Fruit fly (Drosophila melanogaster) whole organism, adult: Measurements from ENCODE around the gene CG3982.
A peak's percentile ranks its signal among the peaks of the same experiment; 100 is the strongest.

Experiments
- CG11617 ChIP-seq: fragments of 200-800 bp; sonication (Bioruptor generic); optimal IDR thresholded peaks from 2 replicates; lab custom pipeline; 2017; ENCODE audit warnings: mild to moderate bottlenecking, missing biosample characterization, missing genetic modification reagents, missing genetic modification characterization
- CG12768 ChIP-seq: fragments of 200-800 bp; sonication (Bioruptor generic); optimal IDR thresholded peaks from 2 replicates; lab custom pipeline; 2017; ENCODE audit warnings: missing biosample characterization, missing genetic modification characterization, mild to moderate bottlenecking, moderate library complexity, missing genetic modification reagents
- CG14711 ChIP-seq: fragments of 200-800 bp; sonication (Bioruptor generic); optimal IDR thresholded peaks from 2 replicates; lab custom pipeline; 2018; ENCODE audit warnings: missing biosample characterization, mild to moderate bottlenecking, missing genetic modification characterization, moderate library complexity
- CG1620 ChIP-seq: fragments of 200-800 bp; sonication (Bioruptor generic); optimal IDR thresholded peaks from 2 replicates; lab custom pipeline; 2016; ENCODE audit warnings: missing biosample characterization, missing genetic modification characterization
- CG33017 ChIP-seq: fragments of 200-800 bp; sonication (Bioruptor generic); optimal IDR thresholded peaks from 2 replicates; lab custom pipeline; 2018; ENCODE audit warnings: missing biosample characterization, mild to moderate bottlenecking, missing genetic modification characterization, moderate library complexity
- CG5204 ChIP-seq: fragments of 200-800 bp; sonication (Bioruptor generic); optimal IDR thresholded peaks from 2 replicates; lab custom pipeline; 2016; ENCODE audit warnings: missing biosample characterization, missing genetic modification characterization
- CG7045 ChIP-seq: fragments of 200-800 bp; sonication (Bioruptor generic); optimal IDR thresholded peaks from 2 replicates; lab custom pipeline; 2017; ENCODE audit warnings: missing biosample characterization, mild to moderate bottlenecking, missing genetic modification characterization
- CG7101 ChIP-seq: fragments of 200-800 bp; sonication (Bioruptor generic); optimal IDR thresholded peaks from 2 replicates; lab custom pipeline; 2018; ENCODE audit warnings: missing biosample characterization, mild to moderate bottlenecking, missing genetic modification characterization, moderate library complexity
- Clk ChIP-seq: fragments of 200-800 bp; sonication (Bioruptor generic); optimal IDR thresholded peaks from 2 replicates; lab custom pipeline; 2017; ENCODE audit warnings: missing biosample characterization, missing genetic modification characterization
- Crg-1 ChIP-seq: fragments of 200-800 bp; sonication (Bioruptor generic); optimal IDR thresholded peaks from 2 replicates; lab custom pipeline; 2016; ENCODE audit warnings: missing biosample characterization, missing genetic modification characterization
- Hr96 ChIP-seq: fragments of 200-800 bp; sonication (Bioruptor generic); optimal IDR thresholded peaks from 2 replicates; lab custom pipeline; 2016; ENCODE audit warnings: missing biosample characterization, missing genetic modification characterization
- Mnt ChIP-seq: fragments of 200-800 bp; sonication (Bioruptor generic); optimal IDR thresholded peaks from 2 replicates; lab custom pipeline; 2016; ENCODE audit warnings: missing biosample characterization, mild to moderate bottlenecking, missing genetic modification characterization
- bab1 ChIP-seq: fragments of 200-800 bp; sonication (Bioruptor generic); optimal IDR thresholded peaks from 3 replicates; lab custom pipeline; 2019; ENCODE audit warnings: missing biosample characterization, mild to moderate bottlenecking, missing genetic modification characterization, moderate library complexity
- cic ChIP-seq: fragments of 200-800 bp; sonication (Bioruptor generic); optimal IDR thresholded peaks from 2 replicates; lab custom pipeline; 2017; ENCODE audit warnings: missing biosample characterization, mild to moderate bottlenecking, missing genetic modification characterization, moderate library complexity
- cnc ChIP-seq, 2 experiments: fragments of >200 bp; optimal IDR thresholded peaks; 2 replicates each; lab custom pipeline; 2017
- kay ChIP-seq: fragments of 200-800 bp; sonication (Bioruptor generic); peaks from one replicate; lab custom pipeline; 2016; ENCODE audit warnings: missing biosample characterization, missing genetic modification characterization, borderline replicate concordance
- ovo ChIP-seq: fragments of 200-800 bp; sonication (Bioruptor generic); optimal IDR thresholded peaks from 2 replicates; lab custom pipeline; 2016; ENCODE audit warnings: missing biosample characterization, missing genetic modification characterization
- pad ChIP-seq: fragments of 200-800 bp; sonication (Bioruptor generic); optimal IDR thresholded peaks from 3 replicates; lab custom pipeline; 2017; ENCODE audit warnings: missing biosample characterization, missing genetic modification characterization, mild to moderate bottlenecking, moderate library complexity, missing genetic modification reagents
- tj ChIP-seq: fragments of 200-800 bp; sonication (Bioruptor generic); optimal IDR thresholded peaks from 3 replicates; lab custom pipeline; 2017; ENCODE audit warnings: missing biosample characterization, mild to moderate bottlenecking, missing genetic modification characterization, moderate library complexity
- toe ChIP-seq: fragments of 200-800 bp; sonication (Bioruptor generic); optimal IDR thresholded peaks from 2 replicates; lab custom pipeline; 2016; ENCODE audit warnings: missing biosample characterization, missing genetic modification characterization

Gene CG3982

DNA sequence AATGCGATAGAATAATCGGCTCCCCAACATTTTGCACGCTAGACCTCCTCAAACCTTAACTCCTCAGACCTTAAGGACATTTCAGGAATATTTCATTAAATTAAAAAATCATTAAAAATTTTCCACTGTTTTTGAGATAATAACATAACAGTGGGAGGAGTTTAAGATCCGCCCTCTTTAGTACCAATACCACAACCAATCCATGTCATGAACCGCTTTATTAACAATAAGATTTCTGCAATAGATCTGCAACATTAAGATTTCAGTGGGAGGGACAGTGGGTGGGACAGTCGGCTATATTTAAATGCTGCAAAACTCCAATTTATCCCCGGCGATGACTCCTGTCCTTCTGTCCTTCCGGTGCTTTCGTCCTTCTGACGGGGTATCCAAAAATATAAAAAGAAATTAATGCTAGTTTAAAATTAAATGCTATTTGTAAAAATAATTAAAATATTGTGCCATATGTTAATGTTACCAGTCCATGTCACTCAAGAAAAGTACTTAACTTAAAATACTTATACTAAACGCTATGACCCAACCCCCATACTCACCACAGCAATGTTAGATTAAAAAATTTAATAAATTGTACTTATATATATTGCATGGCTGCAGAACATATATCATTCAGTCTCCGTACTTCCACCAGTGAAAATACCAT, 25.6 kb upstream of the CG3982 start, which contains the start of gene Srg3:
TSS of gene Srg3 (plus strand) at position 608 of the 658 bp plus-strand sequence.
- TF ChIP-seq CG12768 (GFP tag; lab: Kevin White, UChicago) = peak; percentile 27
- no peak for TF ChIP-seq Mnt (GFP tag; lab: Kevin White, UChicago)

DNA sequence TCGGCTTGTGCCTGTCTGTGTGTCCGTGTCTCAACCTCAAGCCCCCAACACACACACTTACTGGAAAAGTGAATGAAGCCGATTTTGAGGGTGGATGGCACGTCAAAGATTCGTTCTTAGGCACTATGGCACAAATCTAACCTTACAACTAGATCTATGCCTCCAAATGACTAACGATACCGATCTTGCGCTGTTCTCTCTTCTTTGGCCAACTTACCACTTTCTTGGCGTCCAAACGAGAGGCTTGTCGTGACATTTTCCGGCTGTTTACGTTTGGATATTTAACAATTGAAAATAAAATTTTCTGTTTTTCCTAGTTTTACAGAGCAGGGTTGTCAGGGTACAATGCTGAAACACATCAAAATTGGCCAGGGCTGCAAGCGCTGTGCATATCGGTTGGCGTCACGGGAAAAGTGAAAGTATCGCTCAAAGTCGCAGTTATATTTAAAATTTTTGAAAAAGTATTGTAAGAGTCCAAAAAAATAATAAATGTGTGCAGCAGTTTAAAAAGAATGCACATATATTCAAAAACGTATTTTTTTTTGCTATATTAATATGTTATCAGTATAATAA, 24.8 kb upstream of the CG3982 start, which contains the start of the genes Bet3 and Nf-YA:
TSS of gene Bet3 (minus strand) at position 361 of the 573 bp plus-strand sequence.
TSS of gene Nf-YA (minus strand) at position 361 of the 573 bp plus-strand sequence.
- TF ChIP-seq CG7045 (GFP tag; lab: Kevin White, UChicago) (peak; percentile 50), kay (no peak), CG1620 (GFP tag; lab: Kevin White, UChicago) (peak; percentile 72), Mnt (GFP tag; lab: Kevin White, UChicago) (peak; percentile 56), tj (no peak), bab1 (peak; percentile 38), Clk (GFP tag; lab: Kevin White, UChicago) (no peak), cic (GFP tag; lab: Kevin White, UChicago) (peak; percentile 58), Hr96 (GFP tag; lab: Kevin White, UChicago) (peak; percentile 60), CG14711 (peak; percentile 97), pad (GFP tag; lab: Kevin White, UChicago) (peak; percentile 35), toe (GFP tag; lab: Kevin White, UChicago) (peak; percentile 78), cnc (optimal IDR thresholded peaks at IDR 0.05; lab: Kevin White, UChicago) (no peak), CG11617 (peak; percentile 36), CG7101 (tag; lab: Kevin White, UChicago) (peak; percentile 4), CG5204 (no peak), ovo (GFP tag; lab: Kevin White, UChicago) (peak; percentile 50), CG12768 (GFP tag; lab: Kevin White, UChicago) (peak; percentile 10), Crg-1 (GFP tag; lab: Kevin White, UChicago) (peak; percentile 68)

DNA sequence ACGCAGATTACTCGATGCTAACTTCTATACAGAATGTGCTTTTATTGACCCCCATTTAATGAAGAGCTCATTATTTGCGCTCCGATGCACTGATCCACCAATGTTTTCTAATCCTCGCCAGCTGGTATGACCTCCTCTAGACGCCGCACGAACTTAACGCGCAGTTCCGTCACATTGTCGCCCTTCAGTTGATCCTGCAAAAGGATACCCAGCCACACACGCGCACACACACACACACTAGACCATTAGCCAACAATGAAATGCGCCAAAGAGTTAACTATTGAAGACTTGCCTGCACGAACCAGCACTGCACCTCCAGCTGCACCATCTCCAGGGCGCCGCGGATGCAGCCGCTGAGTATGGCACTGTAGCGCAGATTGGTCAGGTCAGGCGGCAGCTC, 21.7 kb upstream of the CG3982 start:
- TF ChIP-seq Hr96 (GFP tag; lab: Kevin White, UChicago) (no peak), Crg-1 (GFP tag; lab: Kevin White, UChicago) (no peak)

DNA sequence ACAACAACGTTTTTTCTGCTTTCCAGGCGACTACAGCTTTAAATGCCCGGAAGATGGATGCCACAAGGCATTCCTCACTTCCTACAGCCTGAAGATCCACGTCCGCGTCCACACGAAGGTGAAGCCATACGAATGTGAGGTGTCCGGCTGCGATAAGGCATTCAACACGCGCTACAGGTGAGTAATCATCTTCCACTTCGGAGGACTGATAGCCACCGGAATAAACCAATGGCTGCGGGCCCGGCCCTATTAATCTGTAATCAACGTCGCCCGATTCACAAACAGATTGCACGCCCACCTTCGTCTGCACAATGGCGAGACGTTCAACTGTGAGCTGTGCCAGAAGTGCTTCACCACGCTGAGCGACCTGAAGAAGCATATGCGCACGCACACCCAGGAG, 18.6 kb upstream of the CG3982 start:
- TF ChIP-seq Mnt (GFP tag; lab: Kevin White, UChicago) = peak; percentile 12
- no peak for TF ChIP-seq Crg-1 (GFP tag; lab: Kevin White, UChicago)

DNA sequence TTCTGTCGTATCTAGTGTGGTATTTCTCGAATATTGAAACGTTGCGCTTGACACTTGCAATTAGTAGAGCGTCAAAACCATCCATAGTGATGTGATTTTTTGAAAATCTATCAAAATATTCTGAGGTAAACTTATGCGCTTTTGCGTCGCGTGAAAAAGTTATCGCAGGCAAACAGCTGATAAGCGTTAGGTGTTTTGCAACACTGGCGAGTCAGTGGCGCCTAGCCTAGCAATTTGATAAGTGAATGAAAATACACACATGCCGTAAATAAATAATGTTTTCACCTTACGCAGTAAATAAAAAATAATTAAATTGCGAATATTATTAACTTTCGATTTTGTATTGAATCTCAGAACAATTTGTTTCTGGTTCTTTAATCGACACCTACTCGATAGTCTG, 18.1 kb upstream of the CG3982 start, which contains the start of gene CG42526:
TSS of gene CG42526 (minus strand) at position 85 of the 400 bp plus-strand sequence.
- TF ChIP-seq CG14711 (peak; percentile 36), tj (no peak), Clk (GFP tag; lab: Kevin White, UChicago) (no peak), cnc (optimal IDR thresholded peaks at IDR 0.05; lab: Kevin White, UChicago) (no peak), CG5204 (no peak), toe (GFP tag; lab: Kevin White, UChicago) (no peak), CG11617 (peak; percentile 43), CG33017 (no peak), Crg-1 (GFP tag; lab: Kevin White, UChicago) (no peak), cic (GFP tag; lab: Kevin White, UChicago) (peak; percentile 50), bab1 (peak; percentile 41), CG12768 (GFP tag; lab: Kevin White, UChicago) (peak; percentile 4), CG7101 (tag; lab: Kevin White, UChicago) (peak; percentile 62), pad (GFP tag; lab: Kevin White, UChicago) (peak; percentile 26), kay (no peak), ovo (GFP tag; lab: Kevin White, UChicago) (no peak), Hr96 (GFP tag; lab: Kevin White, UChicago) (peak; percentile 39), CG7045 (GFP tag; lab: Kevin White, UChicago) (no peak), CG1620 (GFP tag; lab: Kevin White, UChicago) (no peak), Mnt (GFP tag; lab: Kevin White, UChicago) (peak; percentile 17)

DNA sequence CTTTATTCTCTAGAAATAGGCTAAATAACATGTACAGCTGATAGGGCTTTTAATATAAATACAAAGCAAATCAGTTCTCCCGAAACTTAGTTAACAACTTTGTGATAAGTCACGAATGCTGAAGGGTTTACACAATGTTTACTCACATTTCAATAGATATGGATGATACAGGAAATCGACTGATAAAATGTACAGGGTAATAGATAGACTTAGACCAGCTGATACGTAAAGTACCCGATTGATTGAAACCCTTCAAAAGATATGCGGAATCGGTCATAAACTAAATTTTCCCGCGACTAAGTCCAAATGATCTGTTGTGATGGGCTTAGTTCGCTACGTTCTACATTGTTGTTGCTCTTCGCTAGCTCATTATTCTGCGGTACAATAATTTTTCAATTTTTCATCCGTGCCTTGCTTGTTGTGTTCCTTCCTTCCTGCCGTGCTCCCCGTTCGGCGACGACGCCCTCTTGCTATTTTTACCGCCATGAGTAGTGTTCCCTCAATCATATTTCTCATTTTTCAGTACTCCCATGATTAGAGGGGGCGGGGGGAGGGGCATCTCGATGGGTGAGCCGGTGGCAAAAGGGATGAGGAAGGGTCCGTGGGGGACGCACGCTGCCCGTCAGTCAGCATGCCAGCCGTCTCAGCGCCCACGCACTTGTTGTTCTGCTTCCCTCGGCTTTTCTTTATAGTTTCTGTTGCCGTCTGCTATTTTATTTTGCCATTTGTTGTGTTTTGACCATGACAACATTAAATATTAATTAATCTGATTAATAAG, 15.8 kb upstream of the CG3982 start:
- TF ChIP-seq cic (GFP tag; lab: Kevin White, UChicago) (peak; percentile 25), Crg-1 (GFP tag; lab: Kevin White, UChicago) (peak; percentile 11), cnc (optimal IDR thresholded peaks at IDR 0.05; lab: Kevin White, UChicago) (no peak)
